Worm (Caenorhabditis elegans): ENCODE results near the gene K09C8.7.
A peak's percentile ranks its signal among the peaks of the same experiment; 100 is the strongest.

- no peak for TF ChIP-seq nhr-76 (tag; optimal IDR thresholded peaks at IDR 0.05)
- TF ChIP-seq elt-2 (tag; optimal IDR thresholded peaks at IDR 0.05) = peak; percentile 57
- TF ChIP-seq unc-39 (tag; optimal IDR thresholded peaks at IDR 0.05) = no peak
These were observed 39.1 kb upstream of the K09C8.7 start for ce11 chrX:10990159-10990854.

All from whole organism, L3 larva.